Fruit fly (Drosophila melanogaster) whole organism, embryonic: ENCODE data around the gene CG5909.

Experiments
- Adf1 ChIP-seq: fragments of 200-800 bp; sonication (Bioruptor generic); IDR thresholded peaks from 2 replicates; pipeline ENCODE4 v1.3.6; 2022; ENCODE audit warnings: missing biosample characterization, missing genetic modification characterization
- Bdp1 ChIP-seq: fragments of 200-800 bp; sonication (Bioruptor generic); optimal IDR thresholded peaks from 3 replicates; lab custom pipeline; 2016; ENCODE audit warnings: missing biosample characterization, missing genetic modification characterization
- Bteb2 ChIP-seq: fragments of 200-800 bp; sonication (Bioruptor generic); optimal IDR thresholded peaks from 2 replicates; lab custom pipeline; 2016; ENCODE audit warnings: missing biosample characterization, missing genetic modification characterization
- CG10321 ChIP-seq: fragments of 200-800 bp; sonication (Bioruptor generic); IDR thresholded peaks from 2 replicates; pipeline ENCODE4 v1.3.6; 2022; ENCODE audit warnings: missing biosample characterization, missing genetic modification characterization
- CG10979 ChIP-seq: fragments of 200-800 bp; sonication (Bioruptor generic); optimal IDR thresholded peaks from 2 replicates; lab custom pipeline; 2018; ENCODE audit warnings: missing biosample characterization, mild to moderate bottlenecking, missing genetic modification characterization, moderate library complexity
- CG11456 ChIP-seq: fragments of 200-800 bp; sonication (Bioruptor generic); IDR thresholded peaks from 3 replicates; pipeline ENCODE4 v1.3.6; 2022; ENCODE audit warnings: missing biosample characterization, missing genetic modification characterization
- CG11695 ChIP-seq: fragments of 200-800 bp; sonication (Bioruptor generic); IDR thresholded peaks from 3 replicates; pipeline ENCODE4 v1.3.6; 2022; ENCODE audit warnings: missing biosample characterization, missing genetic modification characterization
- CG12391 ChIP-seq: fragments of 200-800 bp; sonication (Bioruptor generic); optimal IDR thresholded peaks from 3 replicates; lab custom pipeline; 2018; ENCODE audit warnings: missing biosample characterization, mild to moderate bottlenecking, missing genetic modification characterization, moderate library complexity
- CG14710 ChIP-seq: fragments of 200-800 bp; sonication (Bioruptor generic); optimal IDR thresholded peaks from 3 replicates; lab custom pipeline; 2019; ENCODE audit warnings: missing biosample characterization, mild to moderate bottlenecking, missing genetic modification characterization, moderate library complexity
- CG14860 ChIP-seq: fragments of 200-800 bp; sonication (Bioruptor generic); IDR thresholded peaks from 3 replicates; pipeline ENCODE4 v1.3.6; 2022; ENCODE audit warnings: missing biosample characterization, missing genetic modification characterization; ENCODE audit not compliant: partially characterized antibody
- CG15696 ChIP-seq: fragments of 200-800 bp; sonication (Bioruptor generic); optimal IDR thresholded peaks from 2 replicates; lab custom pipeline; 2019; ENCODE audit warnings: missing biosample characterization, mild to moderate bottlenecking, missing genetic modification characterization, moderate library complexity
- CG16815 ChIP-seq: fragments of 200-800 bp; sonication (Bioruptor generic); optimal IDR thresholded peaks from 3 replicates; lab custom pipeline; 2017; ENCODE audit warnings: missing biosample characterization, mild to moderate bottlenecking, missing genetic modification characterization
- CG18011 ChIP-seq: fragments of 200-800 bp; sonication (Bioruptor generic); optimal IDR thresholded peaks from 2 replicates; lab custom pipeline; 2017; ENCODE audit warnings: missing biosample characterization, missing genetic modification characterization, mild to moderate bottlenecking, moderate library complexity, missing genotype
- CG18262 ChIP-seq: fragments of 200-800 bp; optimal IDR thresholded peaks from 3 replicates; lab custom pipeline; 2019; ENCODE audit warnings: missing biosample characterization, mild to moderate bottlenecking, missing genetic modification characterization, moderate library complexity
- CG18764 ChIP-seq: fragments of 200-800 bp; sonication (Bioruptor generic); optimal IDR thresholded peaks from 3 replicates; lab custom pipeline; 2016; ENCODE audit warnings: missing biosample characterization, missing genetic modification characterization
- CG3065 ChIP-seq: fragments of 200-800 bp; sonication (Bioruptor generic); optimal IDR thresholded peaks from 2 replicates; lab custom pipeline; 2016; ENCODE audit warnings: missing biosample characterization, missing genetic modification characterization
- CG34376 ChIP-seq: fragments of 200-800 bp; sonication (Bioruptor generic); optimal IDR thresholded peaks from 2 replicates; lab custom pipeline; 2018; ENCODE audit warnings: missing biosample characterization, mild to moderate bottlenecking, missing genetic modification characterization
- CG4424 ChIP-seq: fragments of 200-800 bp; sonication (Bioruptor generic); optimal IDR thresholded peaks from 3 replicates; lab custom pipeline; 2016; ENCODE audit warnings: missing biosample characterization, missing genetic modification characterization
- CG4820 ChIP-seq: fragments of 200-800 bp; sonication (Bioruptor generic); optimal IDR thresholded peaks from 3 replicates; lab custom pipeline; 2016; ENCODE audit warnings: missing biosample characterization, missing genetic modification characterization
- CG9932 ChIP-seq: fragments of 200-800 bp; sonication (Bioruptor generic); IDR thresholded peaks from 2 replicates; pipeline ENCODE4 v1.3.6; 2022; ENCODE audit warnings: missing biosample characterization, missing genetic modification characterization
- Dfd ChIP-seq, 2 experiments: fragments of >200 bp; optimal IDR thresholded peaks; 2 replicates each; lab custom pipeline; 2017; ENCODE audit warnings: missing biosample characterization in 2 of 2, missing genetic modification characterization in 2 of 2
- Dp ChIP-seq: fragments of 200-800 bp; sonication (Bioruptor generic); optimal IDR thresholded peaks from 2 replicates; lab custom pipeline; 2018; ENCODE audit warnings: missing biosample characterization, mild to moderate bottlenecking, missing genetic modification characterization, moderate library complexity
- Drgx ChIP-seq: fragments of 200-800 bp; sonication (Bioruptor generic); IDR thresholded peaks from 2 replicates; pipeline ENCODE4 v1.3.6; 2022; ENCODE audit warnings: missing biosample characterization, missing genetic modification characterization
- Fer2 ChIP-seq: fragments of 200-800 bp; sonication (Bioruptor generic); optimal IDR thresholded peaks from 2 replicates; lab custom pipeline; 2018; ENCODE audit warnings: missing biosample characterization, mild to moderate bottlenecking, missing genetic modification characterization, moderate library complexity
- Hey ChIP-seq: fragments of 200-800 bp; sonication (Bioruptor generic); optimal IDR thresholded peaks from 3 replicates; lab custom pipeline; 2018; ENCODE audit warnings: missing biosample characterization, mild to moderate bottlenecking, missing genetic modification characterization
- Med ChIP-seq: fragments of 200-800 bp; sonication (Bioruptor generic); peaks from one replicate; lab custom pipeline; 2016; ENCODE audit warnings: missing biosample characterization, missing genetic modification characterization, mild to moderate bottlenecking, inconsistent platforms, moderate library complexity
- NK7.1 ChIP-seq: fragments of 200-800 bp; sonication (Bioruptor generic); optimal IDR thresholded peaks from 3 replicates; lab custom pipeline; 2016; ENCODE audit warnings: missing biosample characterization, missing genetic modification characterization
- Tbp ChIP-seq: fragments of >200 bp; optimal IDR thresholded peaks from 2 replicates; lab custom pipeline; 2018; ENCODE audit warnings: missing biosample characterization, missing genetic modification characterization
- YL-1 ChIP-seq: fragments of 200-800 bp; sonication (Bioruptor generic); optimal IDR thresholded peaks from 3 replicates; lab custom pipeline; 2017; ENCODE audit warnings: missing biosample characterization, mild to moderate bottlenecking, missing genetic modification characterization
- abd-A ChIP-seq: fragments of 200-800 bp; sonication (Bioruptor generic); optimal IDR thresholded peaks from 3 replicates; lab custom pipeline; 2019; ENCODE audit warnings: missing biosample characterization, mild to moderate bottlenecking, missing genetic modification characterization, moderate library complexity
- ap ChIP-seq: fragments of 200-800 bp; sonication (Bioruptor generic); IDR thresholded peaks from 2 replicates; pipeline ENCODE4 v1.3.6; 2022; ENCODE audit warnings: missing biosample characterization, missing genetic modification characterization
- bab2 ChIP-seq: fragments of 200-800 bp; sonication (Bioruptor generic); optimal IDR thresholded peaks from 2 replicates; lab custom pipeline; 2016; ENCODE audit warnings: missing biosample characterization, missing genetic modification characterization
- cad ChIP-seq: fragments of >200 bp; optimal IDR thresholded peaks from 2 replicates; lab custom pipeline; 2017; ENCODE audit warnings: missing biosample characterization, missing genetic modification characterization
- chinmo ChIP-seq: fragments of 200-800 bp; sonication (Bioruptor generic); IDR thresholded peaks from 4 replicates; pipeline ENCODE4 v1.3.6; 2022; ENCODE audit warnings: missing biosample characterization, missing genetic modification characterization; ENCODE audit not compliant: partially characterized antibody
- crol ChIP-seq: fragments of 200-800 bp; sonication (Bioruptor generic); IDR thresholded peaks from 2 replicates; pipeline ENCODE4 v1.3.6; 2022; ENCODE audit warnings: missing biosample characterization, missing genetic modification characterization
- dimm ChIP-seq: fragments of 200-800 bp; sonication (Bioruptor generic); IDR thresholded peaks from 2 replicates; pipeline ENCODE4 v1.3.6; 2022; ENCODE audit warnings: missing biosample characterization, missing genetic modification characterization
- ems ChIP-seq: fragments of 200-800 bp; sonication (Bioruptor generic); optimal IDR thresholded peaks from 3 replicates; lab custom pipeline; 2016; ENCODE audit warnings: missing biosample characterization, missing genetic modification characterization
- fd3F ChIP-seq: fragments of 200-800 bp; sonication (Bioruptor generic); optimal IDR thresholded peaks from 2 replicates; lab custom pipeline; 2018; ENCODE audit warnings: missing biosample characterization, mild to moderate bottlenecking, missing genetic modification characterization, moderate library complexity
- fru ChIP-seq: fragments of >200 bp; optimal IDR thresholded peaks from 2 replicates; lab custom pipeline; 2017
- ftz-f1 ChIP-seq: fragments of 200-800 bp; sonication (Bioruptor generic); optimal IDR thresholded peaks from 2 replicates; lab custom pipeline; 2016; ENCODE audit warnings: missing biosample characterization, missing genetic modification characterization
- gfzf ChIP-seq: fragments of 200-800 bp; sonication (Bioruptor generic); optimal IDR thresholded peaks from 2 replicates; lab custom pipeline; 2016; ENCODE audit warnings: missing biosample characterization, mild to moderate bottlenecking, missing genetic modification characterization, moderate library complexity
- lab ChIP-seq: fragments of 200-800 bp; sonication (Bioruptor generic); optimal IDR thresholded peaks from 3 replicates; lab custom pipeline; 2017; ENCODE audit warnings: missing biosample characterization, missing genetic modification characterization, mild to moderate bottlenecking, moderate library complexity, missing genetic modification reagents
- lola ChIP-seq, 3 experiments: fragments of >200 bp in 2 of 3; fragments of 200-800 bp in 1 of 3; sonication (Bioruptor generic) in 1 of 3; optimal IDR thresholded peaks; 2 replicates each; lab custom pipeline; 2017 to 2019; ENCODE audit warnings: missing biosample characterization in 3 of 3, missing genetic modification characterization in 3 of 3, mild to moderate bottlenecking in 1 of 3, moderate library complexity in 1 of 3
- pfk ChIP-seq: fragments of 200-800 bp; sonication (Bioruptor generic); optimal IDR thresholded peaks from 2 replicates; lab custom pipeline; 2018; ENCODE audit warnings: missing biosample characterization, mild to moderate bottlenecking, missing genetic modification characterization, moderate library complexity
- ro ChIP-seq: fragments of 200-800 bp; sonication (Bioruptor generic); IDR thresholded peaks from 2 replicates; pipeline ENCODE4 v1.3.6; 2022; ENCODE audit warnings: missing biosample characterization, missing genetic modification characterization
- sna ChIP-seq: fragments of 200-800 bp; sonication (Bioruptor generic); IDR thresholded peaks from 2 replicates; pipeline ENCODE4 v1.3.6; 2022; ENCODE audit warnings: missing biosample characterization, missing genetic modification characterization; ENCODE audit not compliant: partially characterized antibody
- so ChIP-seq: fragments of 200-800 bp; sonication (Bioruptor generic); IDR thresholded peaks from 3 replicates; pipeline ENCODE4 v1.3.6; 2022; ENCODE audit warnings: missing biosample characterization, missing genetic modification characterization

CG5909 gene

DNA sequence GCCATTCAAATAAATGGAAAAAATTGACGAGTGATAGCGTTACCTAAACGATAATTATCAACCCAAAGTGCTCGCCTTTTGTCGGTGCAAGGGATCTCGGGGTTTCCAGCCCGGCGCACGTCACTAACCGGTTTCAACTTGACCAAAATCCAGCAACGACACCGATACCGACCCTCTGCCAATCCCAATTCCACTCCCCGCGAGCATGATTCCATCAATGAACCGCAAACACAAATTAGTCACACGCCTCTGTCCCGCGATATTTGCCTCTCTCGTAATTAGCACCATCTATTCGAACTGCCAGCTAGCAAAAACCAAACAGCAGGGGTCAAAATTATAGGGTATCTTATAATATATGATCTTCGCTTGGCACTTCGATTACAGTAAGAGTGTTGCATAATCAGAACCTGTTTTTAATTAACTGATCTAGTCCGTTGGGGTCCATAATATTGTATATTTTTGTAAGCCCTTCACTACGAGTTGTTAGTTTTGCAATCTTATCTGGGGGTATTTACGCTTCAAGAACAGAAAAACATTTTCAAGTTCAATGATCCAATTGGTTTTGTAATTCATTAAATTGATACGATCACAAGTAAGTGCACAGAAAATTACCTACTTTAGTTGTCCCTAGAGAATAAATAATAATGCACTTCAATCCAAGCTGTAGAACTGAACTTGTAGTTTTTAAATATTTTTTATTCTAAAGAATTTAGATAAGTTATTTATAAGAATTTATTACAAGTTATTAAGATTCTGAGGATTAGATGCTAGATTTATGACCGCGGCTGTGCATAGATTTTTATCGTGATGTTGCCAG is 7.7 kb upstream of the CG5909 start (continued):
- no peak for TF ChIP-seq ro (GFP tag; lab: Robert Waterston, UW)
- no peak for TF ChIP-seq ap (GFP tag; lab: Robert Waterston, UW)
- TF ChIP-seq CG4424, result peak; percentile 20
- TF ChIP-seq Med (GFP tag; lab: Kevin White, UChicago), result peak; percentile 78
- peak; percentile 69 for TF ChIP-seq lab (GFP tag; lab: Kevin White, UChicago)
- no peak for TF ChIP-seq Tbp (GFP tag; lab: Kevin White, UChicago)
- no peak for TF ChIP-seq Bteb2
- no peak for TF ChIP-seq NK7.1
- no peak for TF ChIP-seq gfzf (GFP tag; lab: Kevin White, UChicago)
- TF ChIP-seq CG12391 (tag; lab: Kevin White, UChicago), result peak; percentile 53
- TF ChIP-seq CG10321 (GFP tag; lab: Robert Waterston, UW), result peak; percentile 11; the same call in 1 of the 2 replicates
- TF ChIP-seq CG10979 (tag; lab: Kevin White, UChicago), result peak; percentile 12
- TF ChIP-seq lola (GFP tag; optimal IDR thresholded peaks at IDR 0.05; lab: Kevin White, UChicago), result peak in 1 of 3 experiments; percentile 34
- TF ChIP-seq dimm (GFP tag; lab: Robert Waterston, UW), result no peak

DNA sequence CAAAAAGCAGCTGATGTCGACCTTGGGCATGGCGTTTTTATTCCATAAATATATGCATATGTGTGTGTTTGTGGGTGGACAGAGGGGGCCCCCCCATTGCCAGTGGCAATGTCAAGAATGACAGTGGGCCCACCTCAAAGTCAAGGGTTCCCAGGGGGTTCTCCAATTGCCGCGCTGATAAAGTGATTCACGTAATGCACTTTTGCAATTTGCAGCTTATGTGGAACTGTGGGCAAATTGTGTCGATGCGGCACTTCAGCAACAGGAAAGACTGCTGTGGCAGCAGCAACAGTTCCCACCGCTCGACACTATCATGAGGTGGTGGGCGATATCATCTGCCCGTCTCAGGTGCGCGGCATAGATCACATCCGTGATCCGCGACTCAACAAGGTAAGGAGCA is 7.0 kb upstream of the CG5909 start:
- TF ChIP-seq fd3F (GFP tag; lab: Kevin White, UChicago) (no peak), CG18262 (tag; lab: Kevin White, UChicago) (no peak), CG3065 (no peak), Adf1 (GFP tag; lab: Robert Waterston, UW) (peak; percentile 3; the same call in 1 of the 2 replicates), Dp (GFP tag; lab: Kevin White, UChicago) (no peak), CG11695 (GFP tag; lab: Robert Waterston, UW) (no peak), bab2 (no peak), chinmo (GFP tag; lab: Robert Waterston, UW) (0 out of 4 replicates have a peak, but pooled peaks have one; percentile 31), Fer2 (tag; lab: Kevin White, UChicago) (no peak), CG11456 (no peak), CG4820 (GFP tag; lab: Kevin White, UChicago) (no peak), CG16815 (GFP tag; lab: Kevin White, UChicago) (no peak), CG14860 (GFP tag; lab: Robert Waterston, UW) (no peak), abd-A (tag; lab: Kevin White, UChicago) (no peak), CG9932 (no peak), CG15696 (tag; lab: Kevin White, UChicago) (no peak), Dfd (GFP tag; optimal IDR thresholded peaks at IDR 0.05; lab: Kevin White, UChicago) (no peak), ftz-f1 (peak; percentile 82), CG14710 (no peak), so (GFP tag; lab: Robert Waterston, UW) (no peak), fru (lab: Kevin White, UChicago) (no peak), pfk (GFP tag; lab: Kevin White, UChicago) (no peak), sna (GFP tag; lab: Robert Waterston, UW) (no peak), cad (GFP tag; lab: Kevin White, UChicago) (no peak), crol (GFP tag; lab: Robert Waterston, UW) (peak; percentile 39; the same call in 1 of the 2 replicates), Drgx (GFP tag; lab: Robert Waterston, UW) (no peak), CG18764 (no peak), Hey (tag; lab: Kevin White, UChicago) (no peak), YL-1 (no peak), Bdp1 (GFP tag; lab: Kevin White, UChicago) (no peak), CG18011 (GFP tag; lab: Kevin White, UChicago) (no peak), CG34376 (GFP tag; lab: Kevin White, UChicago) (no peak), ems (GFP tag; lab: Kevin White, UChicago) (no peak)
